Worm (Caenorhabditis elegans) whole organism, L4 larva: ENCODE results near the gene scl-15.

Source experiments
- aha-1 ChIP-seq: fragments of 150-350 bp; peaks from one replicate; lab custom pipeline; 2014; ENCODE audit warnings: missing biosample characterization, missing genetic modification characterization
- ces-1 ChIP-seq: fragments of 150-350 bp; sonication (generic microtip); optimal IDR thresholded peaks from 4 replicates; lab custom pipeline; 2014; ENCODE audit warnings: missing biosample characterization, missing genetic modification reagents, missing genetic modification characterization
- lsy-2 ChIP-seq, 2 experiments: fragments of 150-350 bp in 1 of 2; sonication (generic microtip) in 1 of 2; optimal IDR thresholded peaks; 2 replicates each; lab custom pipeline; 2014 to 2017; ENCODE audit warnings: missing biosample characterization in 2 of 2, missing genetic modification characterization in 2 of 2
- nhr-77 ChIP-seq: fragments of 150-350 bp; optimal IDR thresholded peaks from 2 replicates; lab custom pipeline; 2014; ENCODE audit warnings: missing biosample characterization, missing genetic modification characterization
- pha-4 ChIP-seq, 2 experiments: fragments of 150-350 bp in 1 of 2; fragments of 200-800 bp in 1 of 2; sonication (Bioruptor generic) in 1 of 2; IDR thresholded peaks in 1 of 2; optimal IDR thresholded peaks in 1 of 2; 2 replicates each; pipeline versions ENCODE4 v1.3.6 to Lab custom; 2014 to 2022; ENCODE audit warnings: missing genetic modification characterization in 2 of 2, missing genetic modification reagents in 2 of 2, missing biosample characterization in 1 of 2, missing compliant biosample characterization in 1 of 2
- snpc-4 ChIP-seq: fragments of 150-350 bp; optimal IDR thresholded peaks from 2 replicates; lab custom pipeline; 2014; ENCODE audit warnings: missing biosample characterization, missing genetic modification characterization
- zag-1 ChIP-seq: fragments of 150-350 bp; optimal IDR thresholded peaks from 2 replicates; lab custom pipeline; 2014; ENCODE audit warnings: missing biosample characterization, missing genetic modification characterization

- no peak for TF ChIP-seq aha-1 (tag; lab: Kevin White, UChicago)
- no peak for TF ChIP-seq lsy-2 (tag; optimal IDR thresholded peaks at IDR 0.05; lab: Kevin White, UChicago)
- no peak for TF ChIP-seq nhr-77 (tag; lab: Kevin White, UChicago)
- no peak for TF ChIP-seq zag-1 (tag; lab: Kevin White, UChicago)
- no peak for TF ChIP-seq ces-1 (GFP tag; lab: Kevin White, UChicago)
- TF ChIP-seq snpc-4 (tag; lab: Kevin White, UChicago), result no peak
- TF ChIP-seq pha-4 (GFP tag; IDR thresholded peaks at IDR 0.05; lab: Robert Waterston, UW), result no peak
- no peak for TF ChIP-seq pha-4 (tag; optimal IDR thresholded peaks at IDR 0.05; lab: Kevin White, UChicago)
Measured at ce11 chrII:3303582-3303981, 19.1 kb upstream of the scl-15 start.
